Fruit fly (Drosophila melanogaster): Measurements from ENCODE around the gene TTLL3A.
A peak's percentile ranks its signal among the peaks of the same experiment; 100 is the strongest.

TTLL3A gene

dm6 chr2L:6789358-6789757, 49.4 kb upstream of the TTLL3A start (continued):
- TF ChIP-seq bcd (GFP tag; optimal IDR thresholded peaks at IDR 0.05) (no peak), tin (GFP tag; optimal IDR thresholded peaks at IDR 0.05) (no peak), corto (GFP tag; optimal IDR thresholded peaks at IDR 0.05) (peak; percentile 21), CG3065 (GFP tag; optimal IDR thresholded peaks at IDR 0.05) (no peak), Fer3 (tag; optimal IDR thresholded peaks at IDR 0.05) (no peak), CG3281 (GFP tag; optimal IDR thresholded peaks at IDR 0.05) (peak; percentile 39), CG11723 (GFP tag; optimal IDR thresholded peaks at IDR 0.05) (no peak), CG17359 (tag; optimal IDR thresholded peaks at IDR 0.05) (no peak), chm (GFP tag; IDR thresholded peaks at IDR 0.05) (0 out of 2 replicates have a peak, but pooled peaks have one; percentile 8), Dll (GFP tag; IDR thresholded peaks at IDR 0.05; ENCODE audit: partially characterized antibody) (no peak), eve (GFP tag; optimal IDR thresholded peaks at IDR 0.05) (no peak), CG33213 (GFP tag; optimal IDR thresholded peaks at IDR 0.05) (no peak), disco-r (GFP tag; optimal IDR thresholded peaks at IDR 0.05) (no peak), ems (GFP tag; optimal IDR thresholded peaks at IDR 0.05) (no peak), CG6254 (GFP tag; optimal IDR thresholded peaks at IDR 0.05) (no peak), slou (GFP tag; optimal IDR thresholded peaks at IDR 0.05) (no peak), D19A (tag; optimal IDR thresholded peaks at IDR 0.05) (peak; percentile 11), onecut (GFP tag; IDR thresholded peaks at IDR 0.05) (no peak), kni (GFP tag; optimal IDR thresholded peaks at IDR 0.05) (no peak), CG17612 (GFP tag; IDR thresholded peaks at IDR 0.05) (no peak), dati (GFP tag; IDR thresholded peaks at IDR 0.05) (no peak), CG10431 (GFP tag; optimal IDR thresholded peaks at IDR 0.05) (no peak), CG8478 (optimal IDR thresholded peaks at IDR 0.05) (no peak), gem (tag; optimal IDR thresholded peaks at IDR 0.05) (peak; percentile 12), lbe (GFP tag; optimal IDR thresholded peaks at IDR 0.05) (peak; percentile 34), HLH54F (GFP tag; optimal IDR thresholded peaks at IDR 0.05) (no peak), CG10543 (GFP tag; optimal IDR thresholded peaks at IDR 0.05) (peak; percentile 36), gro (GFP tag; optimal IDR thresholded peaks at IDR 0.05) (no peak), bab2 (GFP tag; optimal IDR thresholded peaks at IDR 0.05) (no peak), Side (GFP tag; optimal IDR thresholded peaks at IDR 0.05) (no peak), CG8290 (GFP tag; optimal IDR thresholded peaks at IDR 0.05) (no peak), CG8290 (tag; optimal IDR thresholded peaks at IDR 0.05) (peak in 1 of 2 experiments; percentile 9), Nf-YA (GFP tag; IDR thresholded peaks at IDR 0.05) (no peak), Eip74EF (GFP tag; optimal IDR thresholded peaks at IDR 0.05) (no peak), inv (GFP tag; IDR thresholded peaks at IDR 0.05; ENCODE audit: partially characterized antibody) (no peak), bbx (GFP tag; IDR thresholded peaks at IDR 0.05; ENCODE audit: partially characterized antibody) (no peak), CG13424 (tag; optimal IDR thresholded peaks at IDR 0.05) (no peak), toy (GFP tag; IDR thresholded peaks at IDR 0.05) (no peak), CG4730 (GFP tag; IDR thresholded peaks at IDR 0.05) (no peak), Kr (GFP tag; optimal IDR thresholded peaks at IDR 0.05) (no peak), CG9797 (GFP tag; optimal IDR thresholded peaks at IDR 0.05) (no peak), CG18599 (GFP tag; optimal IDR thresholded peaks at IDR 0.05) (no peak), Hr39 (optimal IDR thresholded peaks at IDR 0.05) (no peak), ab (GFP tag; optimal IDR thresholded peaks at IDR 0.05) (no peak), CG4282 (GFP tag; optimal IDR thresholded peaks at IDR 0.05) (no peak), seq (GFP tag; IDR thresholded peaks at IDR 0.05) (no peak), nom (GFP tag; optimal IDR thresholded peaks at IDR 0.05) (peak; percentile 41), p53 (GFP tag; optimal IDR thresholded peaks at IDR 0.05) (no peak), org-1 (GFP tag; optimal IDR thresholded peaks at IDR 0.05) (no peak), stc (GFP tag; IDR thresholded peaks at IDR 0.05) (no peak), CG15514 (GFP tag; optimal IDR thresholded peaks at IDR 0.05) (no peak), ash1 (GFP tag; optimal IDR thresholded peaks at IDR 0.05) (no peak), grn (GFP tag; optimal IDR thresholded peaks at IDR 0.05) (peak; percentile 99)
